Worm (Caenorhabditis elegans) whole organism, L4 larva: ENCODE measurements around the gene ugt-2.

Experiments used
- D1046.2 ChIP-seq: fragments of 200-800 bp; sonication (Bioruptor generic); IDR thresholded peaks from 2 replicates; pipeline ENCODE4 v1.3.6; 2022; ENCODE audit warnings: missing genetic modification characterization, missing compliant biosample characterization
- F10B5.3 ChIP-seq: sonication (generic microtip); optimal IDR thresholded peaks from 2 replicates; lab custom pipeline; 2016; ENCODE audit warnings: mild to moderate bottlenecking, missing genetic modification characterization, missing compliant biosample characterization
- F44E2.7 ChIP-seq: fragments of 200-800 bp; sonication (Bioruptor generic); IDR thresholded peaks from 2 replicates; pipeline ENCODE4 v2.1.2; 2022; ENCODE audit warnings: missing genetic modification characterization, missing compliant biosample characterization
- R02D3.7 ChIP-seq: fragments of 150-350 bp; sonication (generic microtip); optimal IDR thresholded peaks from 3 replicates; lab custom pipeline; 2014; ENCODE audit warnings: missing biosample characterization, missing genetic modification characterization
- T20F7.1 ChIP-seq: fragments of 200-800 bp; sonication (Bioruptor generic); optimal IDR thresholded peaks from 2 replicates; lab custom pipeline; 2018; ENCODE audit warnings: mild to moderate bottlenecking, missing genetic modification characterization, missing compliant biosample characterization
- Y75B8A.6 ChIP-seq: fragments of 200-800 bp; sonication (Bioruptor generic); IDR thresholded peaks from 2 replicates; pipeline ENCODE4 v1.3.6; 2022; ENCODE audit warnings: missing genetic modification reagents, missing genetic modification characterization, missing compliant biosample characterization
- ZK337.2 ChIP-seq: fragments of 200-800 bp; sonication (Bioruptor generic); IDR thresholded peaks from 2 replicates; pipeline ENCODE4 v1.3.6; 2022; ENCODE audit warnings: missing genetic modification reagents, missing genetic modification characterization, missing compliant biosample characterization
- aha-1 ChIP-seq: fragments of 150-350 bp; peaks from one replicate; lab custom pipeline; 2014; ENCODE audit warnings: missing biosample characterization, missing genetic modification characterization
- arid-1 ChIP-seq: fragments of 200-800 bp; sonication (Bioruptor generic); conservative IDR thresholded peaks from 2 replicates; pipeline ENCODE4 v1.3.6; 2022; ENCODE audit warnings: missing genetic modification reagents, missing genetic modification characterization, missing compliant biosample characterization
- ceh-28 ChIP-seq: fragments of 150-350 bp; optimal IDR thresholded peaks from 2 replicates; lab custom pipeline; 2014; ENCODE audit warnings: missing biosample characterization, missing genetic modification reagents, missing genetic modification characterization
- ceh-32 ChIP-seq: sonication (generic microtip); optimal IDR thresholded peaks from 2 replicates; lab custom pipeline; 2016; ENCODE audit warnings: mild to moderate bottlenecking, missing genetic modification characterization, missing compliant biosample characterization; ENCODE audit not compliant: poor library complexity
- ceh-62 ChIP-seq: sonication (generic microtip); optimal IDR thresholded peaks from 2 replicates; lab custom pipeline; 2017; ENCODE audit warnings: missing biosample characterization, missing genetic modification characterization
- daf-16 ChIP-seq, 3 experiments: sonication (generic microtip); optimal IDR thresholded peaks; 2 replicates each; lab custom pipeline; 2016 to 2017; ENCODE audit warnings: missing genetic modification characterization in 3 of 3, missing genetic modification reagents in 3 of 3, mild to moderate bottlenecking in 2 of 3, missing compliant biosample characterization in 2 of 3, missing biosample characterization in 1 of 3, moderate library complexity in 1 of 3
- daf-19 ChIP-seq: fragments of 200-800 bp; sonication (Bioruptor generic); conservative IDR thresholded peaks from 2 replicates; pipeline ENCODE4 v1.3.6; 2022; ENCODE audit warnings: missing genetic modification characterization, missing compliant biosample characterization
- daf-8 ChIP-seq: fragments of 200-800 bp; sonication (Bioruptor generic); IDR thresholded peaks from 2 replicates; pipeline ENCODE4 v1.3.6; 2022; ENCODE audit warnings: missing genetic modification characterization, missing compliant biosample characterization
- dmd-6 ChIP-seq: fragments of 200-800 bp; sonication (Bioruptor generic); IDR thresholded peaks from 2 replicates; pipeline ENCODE4 v1.3.6; 2022; ENCODE audit warnings: missing genetic modification reagents, missing genetic modification characterization, missing compliant biosample characterization
- dmd-8 ChIP-seq: fragments of 200-800 bp; sonication (Bioruptor generic); IDR thresholded peaks from 2 replicates; pipeline ENCODE4 v1.3.6; 2022; ENCODE audit warnings: missing genetic modification characterization, missing compliant biosample characterization
- dve-1 ChIP-seq: sonication (generic microtip); optimal IDR thresholded peaks from 2 replicates; lab custom pipeline; 2017; ENCODE audit warnings: antibody characterized with exemption, mild to moderate bottlenecking, missing genetic modification characterization, missing compliant biosample characterization; ENCODE audit not compliant: insufficient read depth
- egl-43 ChIP-seq: fragments of 200-800 bp; sonication (Bioruptor generic); IDR thresholded peaks from 2 replicates; pipeline ENCODE4 v1.3.6; 2022; ENCODE audit warnings: missing genetic modification reagents, missing genetic modification characterization, missing compliant biosample characterization
- hif-1 ChIP-seq, 2 experiments: sonication (generic microtip); optimal IDR thresholded peaks; 2 replicates each; lab custom pipeline; 2016 to 2017; ENCODE audit warnings: missing compliant biosample characterization in 2 of 2, missing genetic modification characterization in 2 of 2, missing genetic modification reagents in 2 of 2, missing genotype in 2 of 2, mild to moderate bottlenecking in 1 of 2
- hlh-11 ChIP-seq: fragments of 200-800 bp; sonication (Bioruptor generic); optimal IDR thresholded peaks from 2 replicates; lab custom pipeline; 2018; ENCODE audit warnings: mild to moderate bottlenecking, missing genetic modification characterization, missing compliant biosample characterization
- lin-29 ChIP-seq: fragments of 200-800 bp; sonication (Bioruptor generic); IDR thresholded peaks from 2 replicates; pipeline ENCODE4 v1.3.6; 2022; ENCODE audit warnings: missing genetic modification reagents, missing genetic modification characterization, missing compliant biosample characterization
- lin-39 ChIP-seq: fragments of 150-350 bp; optimal IDR thresholded peaks from 2 replicates; lab custom pipeline; 2014; ENCODE audit warnings: missing biosample characterization, missing genetic modification reagents, missing genetic modification characterization
- lsy-2 ChIP-seq, 2 experiments: fragments of 150-350 bp in 1 of 2; sonication (generic microtip) in 1 of 2; optimal IDR thresholded peaks; 2 replicates each; lab custom pipeline; 2014 to 2017; ENCODE audit warnings: missing biosample characterization in 2 of 2, missing genetic modification characterization in 2 of 2
- mdt-29 ChIP-seq: fragments of 200-800 bp; sonication (Bioruptor generic); IDR thresholded peaks from 2 replicates; pipeline ENCODE4 v1.3.6; 2022; ENCODE audit warnings: missing genetic modification reagents, missing genetic modification characterization, missing compliant biosample characterization
- mxl-3 ChIP-seq: fragments of 200-800 bp; sonication (Bioruptor generic); optimal IDR thresholded peaks from 2 replicates; lab custom pipeline; 2018; ENCODE audit warnings: mild to moderate bottlenecking, missing genetic modification characterization, missing compliant biosample characterization
- nhr-102 ChIP-seq: sonication (generic microtip); optimal IDR thresholded peaks from 2 replicates; lab custom pipeline; 2016; ENCODE audit warnings: mild to moderate bottlenecking, missing genetic modification characterization, moderate library complexity, missing compliant biosample characterization
- nhr-25 ChIP-seq: sonication (generic microtip); optimal IDR thresholded peaks from 2 replicates; lab custom pipeline; 2017; ENCODE audit warnings: missing genetic modification characterization, mild to moderate bottlenecking, missing compliant biosample characterization, antibody characterized with exemption, moderate library complexity, borderline replicate concordance; ENCODE audit not compliant: insufficient read depth
- nhr-28 ChIP-seq: fragments of 150-350 bp; optimal IDR thresholded peaks from 2 replicates; lab custom pipeline; 2014; ENCODE audit warnings: missing biosample characterization, missing genetic modification characterization
- nhr-41 ChIP-seq: fragments of 200-800 bp; sonication (Bioruptor generic); IDR thresholded peaks from 2 replicates; pipeline ENCODE4 v1.3.6; 2022; ENCODE audit warnings: missing genetic modification reagents, missing genetic modification characterization, missing compliant biosample characterization
- nhr-48 ChIP-seq: sonication (generic microtip); optimal IDR thresholded peaks from 2 replicates; lab custom pipeline; 2016; ENCODE audit warnings: mild to moderate bottlenecking, missing genetic modification characterization, missing compliant biosample characterization
- nhr-76 ChIP-seq: fragments of 150-350 bp; optimal IDR thresholded peaks from 2 replicates; lab custom pipeline; 2014; ENCODE audit warnings: missing biosample characterization, missing genetic modification characterization
- pqm-1 ChIP-seq: sonication (generic microtip); optimal IDR thresholded peaks from 2 replicates; lab custom pipeline; 2017; ENCODE audit warnings: missing biosample characterization, missing genetic modification characterization
- rbr-2 ChIP-seq: sonication (generic microtip); optimal IDR thresholded peaks from 2 replicates; lab custom pipeline; 2016; ENCODE audit warnings: missing genotype, missing genetic modification characterization, missing compliant biosample characterization
- snpc-4 ChIP-seq: fragments of 150-350 bp; optimal IDR thresholded peaks from 2 replicates; lab custom pipeline; 2014; ENCODE audit warnings: missing biosample characterization, missing genetic modification characterization
- spr-3 ChIP-seq: fragments of 200-800 bp; sonication (Bioruptor generic); optimal IDR thresholded peaks from 2 replicates; lab custom pipeline; 2018; ENCODE audit warnings: mild to moderate bottlenecking, missing genetic modification characterization, missing compliant biosample characterization
- unc-39 ChIP-seq: sonication (generic microtip); optimal IDR thresholded peaks from 2 replicates; lab custom pipeline; 2017; ENCODE audit warnings: missing biosample characterization, missing genetic modification characterization
- unc-62 ChIP-seq, 3 experiments: fragments of 150-350 bp in 1 of 3; sonication (generic microtip); optimal IDR thresholded peaks in 2 of 3; peaks in 1 of 3; 1 replicate in 1 of 3; 2 replicates in 2 of 3; lab custom pipeline; 2014 to 2017; ENCODE audit warnings: missing biosample characterization in 3 of 3, missing genetic modification characterization in 3 of 3, missing genetic modification reagents in 3 of 3, missing genotype in 1 of 3
- zfp-3 ChIP-seq: fragments of 200-800 bp; sonication (Bioruptor generic); conservative IDR thresholded peaks from 2 replicates; pipeline ENCODE4 v1.3.6; 2022; ENCODE audit warnings: missing genetic modification reagents, missing genetic modification characterization, missing compliant biosample characterization

The ugt-2 gene

DNA sequence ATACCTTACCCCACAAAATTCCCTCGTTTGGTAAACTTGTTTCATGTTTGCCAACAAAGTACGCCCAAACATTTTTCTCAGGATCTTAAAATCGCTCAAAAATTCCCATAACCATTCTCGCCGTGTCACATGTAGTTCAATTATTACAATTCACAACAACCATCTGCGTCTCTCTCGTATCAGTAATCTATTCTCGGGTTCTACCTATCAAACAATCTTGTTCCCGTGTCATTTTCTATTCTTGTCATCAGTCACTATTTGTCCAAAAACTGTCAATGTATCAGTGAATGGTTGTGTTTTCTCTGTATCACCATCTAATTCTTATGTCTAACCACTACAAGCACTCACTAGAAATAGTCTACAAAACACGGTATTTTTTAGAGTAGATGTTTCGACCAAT lies 27.4 kb upstream of the ugt-2 start (continued):
- no peak for TF ChIP-seq arid-1 (GFP tag; lab: Robert Waterston, UW)

DNA sequence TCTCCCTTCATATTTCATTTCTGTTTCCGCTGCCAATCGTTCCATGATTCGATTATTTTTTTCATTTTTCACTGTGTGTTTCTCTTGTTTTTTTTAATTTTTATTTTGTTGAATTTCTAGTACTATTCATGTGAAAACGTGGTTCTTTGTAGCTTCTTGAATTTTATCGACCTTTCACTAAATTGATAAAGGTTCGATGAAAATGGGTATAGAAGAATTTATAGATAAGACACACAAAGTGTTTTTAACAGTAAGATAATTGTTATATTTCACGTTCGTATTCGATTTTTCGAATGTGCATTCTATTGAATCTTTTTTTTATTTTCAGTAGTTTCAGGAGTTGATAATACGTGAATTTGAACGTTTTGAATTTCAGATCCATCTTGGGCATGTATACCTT lies 26.6 kb upstream of the ugt-2 start, which contains the start of gene ugt-49:
Gene ugt-49 (plus strand): TSS at position 371 of the 400 bp plus-strand sequence.
- TF ChIP-seq spr-3 (GFP tag; lab: Kevin White, UChicago) (no peak), zfp-3 (GFP tag; lab: Robert Waterston, UW) (no peak), nhr-48 (tag; lab: Kevin White, UChicago) (no peak), unc-39 (no peak), Y75B8A.6 (no peak), daf-16 (GFP tag; optimal IDR thresholded peaks at IDR 0.05; lab: Kevin White, UChicago) (no peak), daf-16 (tag; optimal IDR thresholded peaks at IDR 0.05; lab: Kevin White, UChicago) (peak; percentile 43), nhr-28 (peak; percentile 79), D1046.2 (GFP tag; lab: Robert Waterston, UW) (no peak), T20F7.1 (no peak), pqm-1 (peak; percentile 34), egl-43 (GFP tag; lab: Robert Waterston, UW) (no peak), dve-1 (tag; lab: Kevin White, UChicago) (peak; percentile 5), dmd-6 (GFP tag; lab: Robert Waterston, UW) (no peak), unc-62 (GFP tag; optimal IDR thresholded peaks at IDR 0.05 in 1 of 2; lab: Kevin White, UChicago) (no peak), unc-62 (tag; optimal IDR thresholded peaks at IDR 0.05; lab: Kevin White, UChicago) (no peak)

DNA sequence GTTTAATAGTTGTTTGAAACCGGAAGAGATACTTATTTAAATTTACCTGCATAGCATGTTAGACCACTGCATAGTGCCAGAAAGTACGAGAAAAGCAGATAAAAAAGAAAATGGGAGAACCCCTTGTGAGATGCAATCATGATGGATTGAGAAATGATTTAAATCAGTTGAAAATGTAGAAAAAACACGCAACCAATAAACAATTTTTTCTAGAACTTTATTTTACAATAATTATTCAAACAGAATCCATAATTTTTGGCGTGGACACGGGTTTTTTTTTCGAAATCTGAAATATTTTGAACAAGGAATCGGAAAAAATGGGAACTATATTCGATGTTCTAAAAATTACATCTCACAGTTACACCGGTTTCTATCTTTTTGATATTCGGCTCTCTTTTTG lies 19.3 kb upstream of the ugt-2 start, which contains the start of gene AC3.12:
Gene AC3.12 (minus strand): TSS at position 101 of the 400 bp plus-strand sequence.
- no peak for TF ChIP-seq daf-19 (GFP tag; lab: Robert Waterston, UW)
- no peak for TF ChIP-seq ceh-62 (tag; lab: Kevin White, UChicago)
- TF ChIP-seq hlh-11 (tag; lab: Kevin White, UChicago) = no peak
- no peak for TF ChIP-seq ceh-32 (tag; lab: Kevin White, UChicago)
- no peak for TF ChIP-seq ZK337.2 (GFP tag; lab: Robert Waterston, UW)
- no peak for TF ChIP-seq egl-43 (GFP tag; lab: Robert Waterston, UW)
- no peak for TF ChIP-seq lin-39 (tag; lab: Kevin White, UChicago)
- no peak for TF ChIP-seq ceh-28 (tag; lab: Kevin White, UChicago)

DNA sequence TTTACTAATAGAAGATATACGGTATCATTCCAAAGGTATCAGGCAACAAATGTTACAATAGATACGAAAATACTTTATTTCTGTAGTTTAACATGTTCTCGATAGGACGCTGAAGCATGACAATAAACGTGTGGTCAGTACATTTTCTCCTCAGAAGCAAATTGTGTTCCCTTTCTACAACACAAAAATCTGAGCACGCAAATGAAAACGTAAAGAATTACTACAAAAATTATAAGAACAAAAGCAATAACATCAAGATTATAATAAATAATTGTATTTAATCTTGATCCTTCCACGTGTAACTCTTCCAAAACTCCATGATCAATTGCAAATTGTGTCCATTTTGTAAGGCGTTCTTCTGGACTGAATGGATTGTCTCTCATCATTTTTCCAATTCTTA lies 18.8 kb upstream of the ugt-2 start:
- no peak for TF ChIP-seq R02D3.7
- peak; percentile 95 for TF ChIP-seq aha-1
- TF ChIP-seq dmd-8 (GFP tag; lab: Robert Waterston, UW) = no peak
- no peak for TF ChIP-seq ceh-62 (tag; lab: Kevin White, UChicago)
- no peak for TF ChIP-seq lin-29 (GFP tag; lab: Robert Waterston, UW)
- TF ChIP-seq unc-62 (GFP tag; optimal IDR thresholded peaks at IDR 0.05 in 1 of 2; lab: Kevin White, UChicago) = peak in 1 of 2 experiments; percentile 68
- no peak for TF ChIP-seq unc-62 (tag; optimal IDR thresholded peaks at IDR 0.05; lab: Kevin White, UChicago)
- no peak for TF ChIP-seq rbr-2 (tag; lab: Kevin White, UChicago)
- TF ChIP-seq daf-8 (GFP tag; lab: Robert Waterston, UW) = no peak

ce11 chrV:10381726-10382125 lies 16.9 kb upstream of the ugt-2 start, which contains the start of gene abu-1:
abu-1 (minus strand) TSS chrV:10381826.
- TF ChIP-seq F10B5.3 (tag; lab: Kevin White, UChicago) (no peak), ZK337.2 (GFP tag; lab: Robert Waterston, UW) (no peak), nhr-102 (tag; lab: Kevin White, UChicago) (no peak), F44E2.7 (GFP tag; lab: Robert Waterston, UW) (no peak), nhr-41 (GFP tag; lab: Robert Waterston, UW) (no peak), hif-1 (tag; optimal IDR thresholded peaks at IDR 0.05; lab: Kevin White, UChicago) (no peak), snpc-4 (no peak), mdt-29 (GFP tag; lab: Robert Waterston, UW) (no peak), D1046.2 (GFP tag; lab: Robert Waterston, UW) (no peak), nhr-25 (tag; lab: Kevin White, UChicago) (no peak), nhr-76 (tag; lab: Kevin White, UChicago) (no peak), mxl-3 (no peak), lin-39 (tag; lab: Kevin White, UChicago) (no peak), unc-39 (no peak), lsy-2 (tag; optimal IDR thresholded peaks at IDR 0.05; lab: Kevin White, UChicago) (no peak)
